Worm (Caenorhabditis elegans): ENCODE results near the gene sur-7.

ce11 chrX:16391110-16391509 lies 14.7 kb downstream of the sur-7 start:
- TF ChIP-seq F49E8.2 (tag; optimal IDR thresholded peaks at IDR 0.05; ENCODE audit: insufficient read depth) (no peak), let-526 (GFP tag; IDR thresholded peaks at IDR 0.05) (no peak), him-1 (tag; optimal IDR thresholded peaks at IDR 0.05) (no peak), ama-1 (optimal IDR thresholded peaks at IDR 0.05) (no peak), ama-1 (GFP tag; optimal IDR thresholded peaks at IDR 0.05) (no peak), nfya-1 (tag; optimal IDR thresholded peaks at IDR 0.05; ENCODE audit: borderline replicate concordance, insufficient read depth) (no peak), K11D2.4 (GFP tag; IDR thresholded peaks at IDR 0.05) (no peak)
